Worm (Caenorhabditis elegans): ENCODE results near the gene lys-10.

- no peak for TF ChIP-seq nhr-28 (tag; optimal IDR thresholded peaks at IDR 0.05)
- no peak for TF ChIP-seq ztf-11 (tag; optimal IDR thresholded peaks at IDR 0.05)
- no peak for TF ChIP-seq mls-2 (tag; optimal IDR thresholded peaks at IDR 0.05)
- peak; percentile 61 for TF ChIP-seq blmp-1 (tag; optimal IDR thresholded peaks at IDR 0.05)
- no peak for TF ChIP-seq unc-39 (tag; optimal IDR thresholded peaks at IDR 0.05)
- TF ChIP-seq unc-120 (tag; optimal IDR thresholded peaks at IDR 0.05; ENCODE audit: poor library complexity, severe bottlenecking), result no peak
- no peak for TF ChIP-seq nhr-12 (tag; optimal IDR thresholded peaks at IDR 0.05)
- TF ChIP-seq nhr-76 (tag; optimal IDR thresholded peaks at IDR 0.05), result no peak
- TF ChIP-seq unc-62 (GFP tag; optimal IDR thresholded peaks at IDR 0.05), result no peak
- TF ChIP-seq elt-3 (tag; optimal IDR thresholded peaks at IDR 0.05), result no peak
- no peak for TF ChIP-seq lsy-2 (tag; optimal IDR thresholded peaks at IDR 0.05)
- no peak for TF ChIP-seq mep-1 (tag; optimal IDR thresholded peaks at IDR 0.05)
- TF ChIP-seq ceh-39 (tag; optimal IDR thresholded peaks at IDR 0.05), result no peak
- no peak for TF ChIP-seq flh-1 (GFP tag; optimal IDR thresholded peaks at IDR 0.05)
Measured at ce11 chrIV:8302648-8303161, 29.9 kb upstream of the lys-10 start.

All from whole organism, mixed stage, embryonic.